Fruit fly (Drosophila melanogaster) whole organism, embryonic: ENCODE data around the gene ens.

Experiments
- Antp ChIP-seq: fragments of 200-800 bp; sonication (Bioruptor generic); optimal IDR thresholded peaks from 3 replicates; lab custom pipeline; 2016; ENCODE audit warnings: missing biosample characterization, missing genetic modification characterization
- Awh ChIP-seq: fragments of 200-800 bp; sonication (Bioruptor generic); IDR thresholded peaks from 2 replicates; pipeline ENCODE4, ENCODE4 v1.3.6; 2022; ENCODE audit warnings: missing biosample characterization, missing genetic modification characterization
- CG11456 ChIP-seq: fragments of 200-800 bp; sonication (Bioruptor generic); IDR thresholded peaks from 3 replicates; pipeline ENCODE4 v1.3.6; 2022; ENCODE audit warnings: missing biosample characterization, missing genetic modification characterization
- CG11504 ChIP-seq: fragments of 200-800 bp; sonication (Bioruptor generic); optimal IDR thresholded peaks from 3 replicates; lab custom pipeline; 2019; ENCODE audit warnings: missing biosample characterization, mild to moderate bottlenecking, missing genetic modification characterization, moderate library complexity
- CG12071 ChIP-seq: fragments of 200-800 bp; sonication (Bioruptor generic); optimal IDR thresholded peaks from 3 replicates; lab custom pipeline; 2018; ENCODE audit warnings: missing biosample characterization, mild to moderate bottlenecking, missing genetic modification characterization
- CG12155 ChIP-seq: fragments of 200-800 bp; sonication (Bioruptor generic); optimal IDR thresholded peaks from 3 replicates; lab custom pipeline; 2016; ENCODE audit warnings: missing biosample characterization, missing genetic modification characterization
- CG12299 ChIP-seq: fragments of 200-800 bp; sonication (Bioruptor generic); optimal IDR thresholded peaks from 2 replicates; lab custom pipeline; 2018; ENCODE audit warnings: missing biosample characterization, mild to moderate bottlenecking, missing genetic modification characterization
- CG17361 ChIP-seq: fragments of 200-800 bp; sonication (Bioruptor generic); IDR thresholded peaks from 3 replicates; pipeline ENCODE4 v1.3.6; 2022; ENCODE audit warnings: missing biosample characterization, missing genetic modification characterization
- CG17385 ChIP-seq: fragments of 200-800 bp; sonication (Bioruptor generic); optimal IDR thresholded peaks from 3 replicates; lab custom pipeline; 2018; ENCODE audit warnings: missing biosample characterization, mild to moderate bottlenecking, missing genetic modification characterization
- CG1792 ChIP-seq: fragments of 200-800 bp; sonication (Bioruptor generic); optimal IDR thresholded peaks from 2 replicates; lab custom pipeline; 2016; ENCODE audit warnings: missing biosample characterization, missing genetic modification characterization
- CG2712 ChIP-seq: fragments of 200-800 bp; optimal IDR thresholded peaks from 3 replicates; lab custom pipeline; 2019; ENCODE audit warnings: missing biosample characterization, mild to moderate bottlenecking, missing genetic modification characterization, moderate library complexity
- CG2889 ChIP-seq: fragments of 200-800 bp; sonication (Bioruptor generic); IDR thresholded peaks from 3 replicates; pipeline ENCODE4 v1.3.6; 2022; ENCODE audit warnings: missing biosample characterization, missing genetic modification characterization
- CG30020 ChIP-seq: fragments of 200-800 bp; optimal IDR thresholded peaks from 2 replicates; lab custom pipeline; 2019; ENCODE audit warnings: missing biosample characterization, mild to moderate bottlenecking, missing genetic modification characterization, moderate library complexity
- CG3847 ChIP-seq: fragments of 200-800 bp; sonication (Bioruptor generic); IDR thresholded peaks from 2 replicates; pipeline ENCODE4 v1.3.6; 2022; ENCODE audit warnings: missing biosample characterization, missing genetic modification characterization
- CG4730 ChIP-seq: fragments of 200-800 bp; sonication (Bioruptor generic); IDR thresholded peaks from 2 replicates; pipeline ENCODE4 v1.3.6; 2022; ENCODE audit warnings: missing biosample characterization, missing genetic modification characterization
- CG4854 ChIP-seq: fragments of 200-800 bp; sonication (Bioruptor generic); optimal IDR thresholded peaks from 2 replicates; lab custom pipeline; 2016; ENCODE audit warnings: missing biosample characterization, missing genetic modification characterization, inconsistent platforms
- CG5180 ChIP-seq: fragments of 200-800 bp; sonication (Bioruptor generic); optimal IDR thresholded peaks from 3 replicates; lab custom pipeline; 2017; ENCODE audit warnings: missing biosample characterization, missing genetic modification characterization, mild to moderate bottlenecking, moderate library complexity, missing genetic modification reagents
- CG6765 ChIP-seq: fragments of 200-800 bp; sonication (Bioruptor generic); optimal IDR thresholded peaks from 3 replicates; lab custom pipeline; 2017; ENCODE audit warnings: missing biosample characterization, mild to moderate bottlenecking, missing genetic modification characterization
- CG8924 ChIP-seq: fragments of 200-800 bp; optimal IDR thresholded peaks from 3 replicates; lab custom pipeline; 2019; ENCODE audit warnings: missing biosample characterization, mild to moderate bottlenecking, missing genetic modification characterization, moderate library complexity
- CG9817 ChIP-seq: fragments of 200-800 bp; sonication (Bioruptor generic); optimal IDR thresholded peaks from 2 replicates; lab custom pipeline; 2018; ENCODE audit warnings: missing biosample characterization, mild to moderate bottlenecking, missing genetic modification characterization, moderate library complexity
- Chrac-16 ChIP-seq: fragments of 200-800 bp; sonication (Bioruptor generic); optimal IDR thresholded peaks from 3 replicates; lab custom pipeline; 2016; ENCODE audit warnings: missing biosample characterization, missing genetic modification characterization
- CkIIα-i1 ChIP-seq: fragments of 200-800 bp; sonication (Bioruptor generic); IDR thresholded peaks from 2 replicates; pipeline ENCODE4 v1.3.6; 2022; ENCODE audit warnings: missing biosample characterization, missing genetic modification characterization
- Dad ChIP-seq: fragments of 200-800 bp; sonication (Bioruptor generic); optimal IDR thresholded peaks from 3 replicates; lab custom pipeline; 2016; ENCODE audit warnings: missing biosample characterization, missing genetic modification characterization
- Doc2 ChIP-seq: fragments of 200-800 bp; sonication (Bioruptor generic); IDR thresholded peaks from 2 replicates; pipeline ENCODE4 v1.3.6; 2022; ENCODE audit warnings: missing biosample characterization, missing genetic modification characterization
- Fer2 ChIP-seq: fragments of 200-800 bp; sonication (Bioruptor generic); optimal IDR thresholded peaks from 2 replicates; lab custom pipeline; 2018; ENCODE audit warnings: missing biosample characterization, mild to moderate bottlenecking, missing genetic modification characterization, moderate library complexity
- H15 ChIP-seq: fragments of 200-800 bp; sonication (Bioruptor generic); IDR thresholded peaks from 3 replicates; pipeline ENCODE4 v1.3.6; 2022; ENCODE audit warnings: missing biosample characterization, missing genetic modification characterization
- HLH54F ChIP-seq: fragments of 200-800 bp; sonication (Bioruptor generic); optimal IDR thresholded peaks from 3 replicates; lab custom pipeline; 2016; ENCODE audit warnings: missing biosample characterization, missing genetic modification characterization
- MTF-1 ChIP-seq: fragments of 200-800 bp; sonication (Bioruptor generic); optimal IDR thresholded peaks from 2 replicates; lab custom pipeline; 2018; ENCODE audit warnings: missing biosample characterization, mild to moderate bottlenecking, missing genetic modification characterization, borderline replicate concordance
- Rx ChIP-seq: fragments of 200-800 bp; sonication (Bioruptor generic); IDR thresholded peaks from 2 replicates; pipeline ENCODE4 v1.3.6; 2022; ENCODE audit warnings: missing biosample characterization, missing genetic modification characterization
- Spps ChIP-seq: fragments of 200-800 bp; sonication (Bioruptor generic); optimal IDR thresholded peaks from 2 replicates; lab custom pipeline; 2018; ENCODE audit warnings: missing biosample characterization, mild to moderate bottlenecking, missing genetic modification characterization
- Trl ChIP-seq, 3 experiments: fragments of >200 bp in 2 of 3; fragments of 200-800 bp in 1 of 3; sonication (Bioruptor generic) in 1 of 3; optimal IDR thresholded peaks; 2 replicates in 1 of 3; 3 replicates in 2 of 3; lab custom pipeline; 2016 to 2017; ENCODE audit warnings: missing biosample characterization in 1 of 3, missing genetic modification characterization in 1 of 3
- Vsx1 ChIP-seq: fragments of 200-800 bp; sonication (Bioruptor generic); optimal IDR thresholded peaks from 2 replicates; lab custom pipeline; 2017; ENCODE audit warnings: missing biosample characterization, mild to moderate bottlenecking, missing genetic modification characterization, missing genetic modification reagents
- aop ChIP-seq: fragments of 200-800 bp; sonication (Bioruptor generic); IDR thresholded peaks from 2 replicates; pipeline ENCODE4 v1.3.6; 2022; ENCODE audit warnings: missing biosample characterization, missing genetic modification characterization
- btn ChIP-seq: fragments of 200-800 bp; sonication (Bioruptor generic); optimal IDR thresholded peaks from 2 replicates; lab custom pipeline; 2016; ENCODE audit warnings: missing biosample characterization, missing genetic modification characterization
- chif ChIP-seq, 2 experiments: fragments of 200-800 bp; sonication (Bioruptor generic); optimal IDR thresholded peaks; 3 replicates each; lab custom pipeline; 2016; ENCODE audit warnings: missing biosample characterization in 2 of 2, missing genetic modification characterization in 2 of 2
- dan ChIP-seq: fragments of 200-800 bp; sonication (Bioruptor generic); IDR thresholded peaks from 2 replicates; pipeline ENCODE4 v1.3.6; 2022; ENCODE audit warnings: missing biosample characterization, missing genetic modification characterization
- exex ChIP-seq: fragments of 200-800 bp; sonication (Bioruptor generic); optimal IDR thresholded peaks from 4 replicates; lab custom pipeline; 2018; ENCODE audit warnings: missing biosample characterization, mild to moderate bottlenecking, missing genetic modification characterization, moderate library complexity
- ftz-f1 ChIP-seq: fragments of 200-800 bp; sonication (Bioruptor generic); optimal IDR thresholded peaks from 2 replicates; lab custom pipeline; 2016; ENCODE audit warnings: missing biosample characterization, missing genetic modification characterization
- gt ChIP-seq: fragments of 200-800 bp; sonication (Bioruptor generic); IDR thresholded peaks from 2 replicates; pipeline ENCODE4 v1.3.6; 2022; ENCODE audit warnings: missing biosample characterization, missing genetic modification characterization
- hkb ChIP-seq, 2 experiments: fragments of 200-800 bp in 1 of 2; fragments of >200 bp in 1 of 2; sonication (Bioruptor generic) in 1 of 2; IDR thresholded peaks in 1 of 2; optimal IDR thresholded peaks in 1 of 2; 2 replicates each; pipeline versions ENCODE4 v1.3.6 to Lab custom; 2017 to 2022; ENCODE audit warnings: missing biosample characterization in 1 of 2, missing genetic modification characterization in 1 of 2
- kay ChIP-seq: fragments of 200-800 bp; sonication (Bioruptor generic); optimal IDR thresholded peaks from 2 replicates; lab custom pipeline; 2016; ENCODE audit warnings: missing biosample characterization, missing genetic modification characterization
- lbe ChIP-seq: fragments of 200-800 bp; sonication (Bioruptor generic); optimal IDR thresholded peaks from 2 replicates; lab custom pipeline; 2016; ENCODE audit warnings: missing biosample characterization, mild to moderate bottlenecking, missing genetic modification characterization
- oc ChIP-seq: fragments of 200-800 bp; sonication (Bioruptor generic); optimal IDR thresholded peaks from 2 replicates; lab custom pipeline; 2018; ENCODE audit warnings: missing biosample characterization, mild to moderate bottlenecking, missing genetic modification characterization, moderate library complexity
- org-1 ChIP-seq: fragments of 200-800 bp; sonication (Bioruptor generic); optimal IDR thresholded peaks from 2 replicates; lab custom pipeline; 2017; ENCODE audit warnings: missing biosample characterization, missing genetic modification characterization
- phol ChIP-seq: fragments of 200-800 bp; sonication (Bioruptor generic); optimal IDR thresholded peaks from 3 replicates; lab custom pipeline; 2018; ENCODE audit warnings: missing biosample characterization, mild to moderate bottlenecking, missing genetic modification characterization, moderate library complexity
- schlank ChIP-seq: fragments of 200-800 bp; sonication (Bioruptor generic); optimal IDR thresholded peaks from 2 replicates; lab custom pipeline; 2018; ENCODE audit warnings: missing biosample characterization, mild to moderate bottlenecking, missing genetic modification characterization
- sisA ChIP-seq: fragments of 200-800 bp; sonication (Bioruptor generic); IDR thresholded peaks from 2 replicates; pipeline ENCODE4 v1.3.6; 2022; ENCODE audit warnings: missing biosample characterization, missing genetic modification characterization
- stc ChIP-seq: fragments of 200-800 bp; sonication (Bioruptor generic); IDR thresholded peaks from 2 replicates; pipeline ENCODE4 v1.3.6; 2022; ENCODE audit warnings: missing biosample characterization, missing genetic modification characterization
- toy ChIP-seq: fragments of 200-800 bp; sonication (Bioruptor generic); IDR thresholded peaks from 2 replicates; pipeline ENCODE4 v1.3.6; 2022; ENCODE audit warnings: missing biosample characterization, missing genetic modification characterization
- tx ChIP-seq: fragments of 200-800 bp; sonication (Bioruptor generic); optimal IDR thresholded peaks from 2 replicates; lab custom pipeline; 2016; ENCODE audit warnings: missing biosample characterization, missing genetic modification characterization

The ens gene

DNA sequence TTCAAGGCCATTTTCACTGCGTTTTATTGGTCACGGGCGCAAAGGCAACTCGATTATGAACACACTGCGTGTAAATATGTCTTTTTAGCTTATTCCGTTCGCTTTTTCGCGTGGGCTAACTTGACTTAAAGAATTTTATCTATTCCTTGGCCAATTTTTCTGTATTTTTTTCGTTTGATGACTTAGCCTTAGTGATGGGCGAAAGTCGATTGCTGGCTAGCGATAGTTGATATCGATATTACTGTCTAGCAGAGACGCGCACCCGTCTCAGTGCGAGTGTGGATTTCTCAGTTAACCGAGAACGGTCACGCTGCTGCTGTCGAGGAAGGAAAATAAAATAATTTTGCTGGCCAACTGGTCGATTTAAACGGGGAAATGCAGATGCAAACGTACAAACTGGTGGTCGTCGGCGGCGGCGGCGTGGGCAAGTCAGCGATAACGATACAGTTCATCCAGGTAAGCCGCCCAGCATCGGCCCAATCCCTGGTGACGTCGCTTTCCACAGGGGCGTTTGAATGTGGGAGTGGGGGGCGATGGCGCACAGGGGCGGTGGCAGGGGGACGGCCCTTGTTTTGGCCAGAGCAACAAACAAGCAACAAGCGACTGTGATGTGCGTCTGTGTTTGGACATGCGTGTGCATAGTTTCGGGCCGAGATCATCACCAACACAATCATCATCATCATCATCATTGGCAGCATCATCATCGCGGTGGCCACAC, 4.6 kb upstream of the ens start, which contains the start of the genes Rop and Ras64B (continued):
- TF ChIP-seq aop (GFP tag; lab: Robert Waterston, UW): no peak
- TF ChIP-seq stc (GFP tag; lab: Robert Waterston, UW): no peak
- TF ChIP-seq kay (GFP tag; lab: Kevin White, UChicago): peak; percentile 86
- TF ChIP-seq btn: no peak
- TF ChIP-seq org-1 (GFP tag; lab: Kevin White, UChicago): no peak
- TF ChIP-seq Antp (GFP tag; lab: Kevin White, UChicago): no peak
- TF ChIP-seq Spps: no peak
- no peak for TF ChIP-seq CG17385
- peak; percentile 82 for TF ChIP-seq MTF-1 (GFP tag; lab: Kevin White, UChicago)
- no peak for TF ChIP-seq H15
- TF ChIP-seq CG17361 (GFP tag; lab: Robert Waterston, UW): 0 out of 3 replicates have a peak, but pooled peaks have one; percentile 35
- TF ChIP-seq Doc2 (GFP tag; lab: Robert Waterston, UW): no peak
- peak; percentile 17 for TF ChIP-seq CG9817 (tag; lab: Kevin White, UChicago)
- TF ChIP-seq exex (tag; lab: Kevin White, UChicago): no peak
- no peak for TF ChIP-seq Rx (GFP tag; lab: Robert Waterston, UW)
- no peak for TF ChIP-seq schlank (tag; lab: Kevin White, UChicago)
- 0 out of 2 replicates have a peak, but pooled peaks have one; percentile 12 for TF ChIP-seq CkIIα-i1 (GFP tag; lab: Robert Waterston, UW)
- TF ChIP-seq hkb (optimal IDR thresholded peaks at IDR 0.05; lab: Kevin White, UChicago): no peak
- TF ChIP-seq hkb (GFP tag; IDR thresholded peaks at IDR 0.05; lab: Robert Waterston, UW): no peak
- TF ChIP-seq CG1792: no peak
- TF ChIP-seq CG3847: peak; percentile 48
- no peak for TF ChIP-seq dan (GFP tag; lab: Robert Waterston, UW)
- TF ChIP-seq sisA (GFP tag; lab: Robert Waterston, UW): no peak
- no peak for TF ChIP-seq Fer2
- peak; percentile 2 for TF ChIP-seq CG12299
- TF ChIP-seq gt: no peak
- no peak for TF ChIP-seq oc (tag; lab: Kevin White, UChicago)
- TF ChIP-seq CG4854 (GFP tag; lab: Kevin White, UChicago): peak; percentile 13
- no peak for TF ChIP-seq Chrac-16
- TF ChIP-seq CG11456 (GFP tag; lab: Robert Waterston, UW): no peak
- TF ChIP-seq tx (GFP tag; lab: Kevin White, UChicago): no peak
- peak; percentile 61 for TF ChIP-seq CG8924 (tag; lab: Kevin White, UChicago)
- peak; percentile 47 for TF ChIP-seq Dad (GFP tag; lab: Kevin White, UChicago)
- TF ChIP-seq CG12071 (GFP tag; lab: Kevin White, UChicago): no peak
- TF ChIP-seq CG4730 (GFP tag; lab: Robert Waterston, UW): no peak
- no peak for TF ChIP-seq CG2889 (GFP tag; lab: Robert Waterston, UW)
- TF ChIP-seq toy (GFP tag; lab: Robert Waterston, UW): no peak
- TF ChIP-seq Vsx1 (GFP tag; lab: Kevin White, UChicago): no peak
- TF ChIP-seq CG5180 (GFP tag; lab: Kevin White, UChicago): no peak
- no peak for TF ChIP-seq Trl (optimal IDR thresholded peaks at IDR 0.05; lab: Kevin White, UChicago)
- TF ChIP-seq Trl (GFP tag; optimal IDR thresholded peaks at IDR 0.05; lab: Kevin White, UChicago): peak; percentile 10
- peak; percentile 27 for TF ChIP-seq CG30020
- TF ChIP-seq CG2712 (tag; lab: Kevin White, UChicago): peak; percentile 51
- no peak for TF ChIP-seq CG11504 (tag; lab: Kevin White, UChicago)
- no peak for TF ChIP-seq Awh
- no peak for TF ChIP-seq CG6765 (GFP tag; lab: Kevin White, UChicago)
- peak; percentile 32 for TF ChIP-seq HLH54F (GFP tag; lab: Kevin White, UChicago)
- TF ChIP-seq CG12155 (GFP tag; lab: Kevin White, UChicago): peak; percentile 12
- peak; percentile 62 for TF ChIP-seq phol
- peak; percentile 96 for TF ChIP-seq ftz-f1 (GFP tag; lab: Kevin White, UChicago)
- TF ChIP-seq lbe (GFP tag; lab: Kevin White, UChicago): no peak
- no peak for TF ChIP-seq chif (GFP tag; optimal IDR thresholded peaks at IDR 0.05; lab: Kevin White, UChicago)
